Fruit fly (Drosophila melanogaster): ENCODE data around the gene skd.

Gene skd

DNA sequence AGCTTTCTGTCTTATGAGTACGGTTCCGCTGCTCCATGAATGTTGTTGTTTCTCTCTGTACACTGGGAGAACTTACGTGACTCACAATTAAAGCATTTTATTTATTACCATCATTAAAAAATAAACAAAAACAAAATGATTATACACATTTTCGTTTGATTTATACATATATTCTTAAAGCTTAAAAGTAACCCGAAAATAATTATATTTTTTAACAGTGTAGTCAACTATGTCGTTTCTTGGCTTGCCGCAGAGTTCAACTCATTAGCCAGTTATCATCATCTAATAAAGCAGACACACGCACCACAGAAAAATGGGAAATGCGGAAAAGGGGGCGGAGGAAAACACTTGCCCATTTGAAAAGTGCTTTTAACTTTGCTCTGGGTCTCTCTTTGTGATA, 10.2 kb upstream of the skd start (continued):
- TF ChIP-seq CG11398 (GFP tag; optimal IDR thresholded peaks at IDR 0.05) (peak; percentile 51), chm (GFP tag; IDR thresholded peaks at IDR 0.05) (peak; percentile 58), lab (GFP tag; optimal IDR thresholded peaks at IDR 0.05) (peak; percentile 83), inv (GFP tag; IDR thresholded peaks at IDR 0.05; ENCODE audit: partially characterized antibody) (no peak), HLH54F (GFP tag; optimal IDR thresholded peaks at IDR 0.05) (peak; percentile 54), otp (GFP tag; IDR thresholded peaks at IDR 0.05) (peak; percentile 76; the same call in 2 of the 3 replicates), chn (GFP tag; optimal IDR thresholded peaks at IDR 0.05) (peak; percentile 61), unc-4 (GFP tag; IDR thresholded peaks at IDR 0.05; ENCODE audit: partially characterized antibody) (no peak), D19A (tag; optimal IDR thresholded peaks at IDR 0.05) (peak; percentile 79), CG11696 (GFP tag; IDR thresholded peaks at IDR 0.05) (no peak; the same call in 1 of the 2 replicates), so (GFP tag; IDR thresholded peaks at IDR 0.05) (peak; percentile 80), Chrac-16 (GFP tag; optimal IDR thresholded peaks at IDR 0.05) (peak; percentile 68), sima (GFP tag; optimal IDR thresholded peaks at IDR 0.05) (peak; percentile 10), Dek (tag; optimal IDR thresholded peaks at IDR 0.05) (peak; percentile 67), CG17612 (GFP tag; IDR thresholded peaks at IDR 0.05) (no peak), Trl (optimal IDR thresholded peaks at IDR 0.05) (no peak), Trl (GFP tag; optimal IDR thresholded peaks at IDR 0.05) (peak; percentile 36), Pdp1 (GFP tag; optimal IDR thresholded peaks at IDR 0.05) (peak; percentile 56 to 73), Mes4 (GFP tag; optimal IDR thresholded peaks at IDR 0.05) (peak; percentile 26), HmgZ (tag; optimal IDR thresholded peaks at IDR 0.05) (peak; percentile 77), CkIIα-i1 (GFP tag; IDR thresholded peaks at IDR 0.05) (no peak), Camta (GFP tag; optimal IDR thresholded peaks at IDR 0.05) (peak; percentile 38), CG12391 (tag; optimal IDR thresholded peaks at IDR 0.05) (peak; percentile 89), lov (optimal IDR thresholded peaks at IDR 0.05) (no peak), lov (GFP tag; IDR thresholded peaks at IDR 0.05) (peak; percentile 65; the same call in 1 of the 3 replicates), CG6689 (GFP tag; IDR thresholded peaks at IDR 0.05) (peak; percentile 83), row (GFP tag; IDR thresholded peaks at IDR 0.05) (peak; percentile 85), CG9817 (tag; optimal IDR thresholded peaks at IDR 0.05) (peak; percentile 69), MESR4 (GFP tag; optimal IDR thresholded peaks at IDR 0.05) (peak; percentile 15), CG4404 (GFP tag; IDR thresholded peaks at IDR 0.05) (no peak), gro (GFP tag; optimal IDR thresholded peaks at IDR 0.05) (peak; percentile 53), CG34376 (GFP tag; optimal IDR thresholded peaks at IDR 0.05) (peak; percentile 0), ato (GFP tag; IDR thresholded peaks at IDR 0.05; ENCODE audit: partially characterized antibody) (no peak), CG10565 (GFP tag; optimal IDR thresholded peaks at IDR 0.05) (no peak), Tbp (GFP tag; optimal IDR thresholded peaks at IDR 0.05) (no peak), CG6854 (GFP tag; optimal IDR thresholded peaks at IDR 0.05) (no peak), CG1233 (GFP tag; optimal IDR thresholded peaks at IDR 0.05) (peak; percentile 60), Nf-YA (GFP tag; IDR thresholded peaks at IDR 0.05) (no peak), CG14014 (GFP tag; IDR thresholded peaks at IDR 0.05) (peak; percentile 78), cad (GFP tag; optimal IDR thresholded peaks at IDR 0.05) (no peak), NK7.1 (GFP tag; optimal IDR thresholded peaks at IDR 0.05) (peak; percentile 23), cg (GFP tag; optimal IDR thresholded peaks at IDR 0.05) (no peak), CG4617 (GFP tag; optimal IDR thresholded peaks at IDR 0.05; ENCODE audit: borderline replicate concordance) (peak; percentile 38), CG15696 (tag; optimal IDR thresholded peaks at IDR 0.05) (peak; percentile 10), vvl (GFP tag; IDR thresholded peaks at IDR 0.05) (peak; percentile 88), tx (GFP tag; optimal IDR thresholded peaks at IDR 0.05) (peak; percentile 52), CG1529 (GFP tag; optimal IDR thresholded peaks at IDR 0.05) (peak; percentile 62), CG3281 (GFP tag; optimal IDR thresholded peaks at IDR 0.05) (peak; percentile 67), lola (GFP tag; optimal IDR thresholded peaks at IDR 0.05) (peak in 1 of 3 experiments; percentile 75), chif (GFP tag; optimal IDR thresholded peaks at IDR 0.05) (peak; percentile 39 to 71), CG8089 (GFP tag; optimal IDR thresholded peaks at IDR 0.05) (peak; percentile 47), CG17829 (tag; optimal IDR thresholded peaks at IDR 0.05) (peak; percentile 85)
